Fruit fly (Drosophila melanogaster): ENCODE results near the gene alpha-Man-IIa.

The alpha-Man-IIa gene

DNA sequence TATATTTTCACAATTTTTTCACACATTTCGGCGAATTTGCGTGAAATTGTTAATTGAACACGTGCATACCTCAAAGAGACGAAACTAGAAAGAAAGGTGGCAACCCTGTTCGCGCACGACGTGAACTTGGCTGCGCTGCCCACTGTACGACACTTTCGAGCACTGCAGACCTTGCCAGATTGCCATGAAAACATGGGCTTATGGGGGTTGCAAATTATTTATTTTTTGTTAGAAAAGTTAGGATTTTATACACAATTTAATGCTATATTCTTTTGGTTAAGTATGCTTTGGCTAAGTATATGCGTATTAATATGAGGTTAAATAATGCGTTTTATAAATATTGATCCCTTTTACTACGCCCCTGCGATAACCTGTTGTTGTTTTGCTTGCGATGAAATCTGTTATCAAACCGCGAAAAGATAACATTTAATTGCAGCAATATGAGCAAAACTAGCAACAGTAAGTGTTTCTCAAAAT lies 11.2 kb upstream of the alpha-Man-IIa start, which contains the start of the genes RpL34b and CG8132 (continued):
- no peak for TF ChIP-seq cg (GFP tag; optimal IDR thresholded peaks at IDR 0.05)
- TF ChIP-seq Kr (GFP tag; optimal IDR thresholded peaks at IDR 0.05): peak; percentile 16
- TF ChIP-seq CG11723 (GFP tag; optimal IDR thresholded peaks at IDR 0.05): peak; percentile 91
- TF ChIP-seq lab (GFP tag; optimal IDR thresholded peaks at IDR 0.05): peak; percentile 98
- TF ChIP-seq chm (GFP tag; IDR thresholded peaks at IDR 0.05): peak; percentile 94
- peak; percentile 45 for TF ChIP-seq gfzf (GFP tag; optimal IDR thresholded peaks at IDR 0.05)
- peak; percentile 91 for TF ChIP-seq pb (GFP tag; optimal IDR thresholded peaks at IDR 0.05)
- peak; percentile 75 for TF ChIP-seq bigmax (GFP tag; optimal IDR thresholded peaks at IDR 0.05)
- TF ChIP-seq CG10543 (GFP tag; optimal IDR thresholded peaks at IDR 0.05): peak; percentile 99
- TF ChIP-seq Abd-B (GFP tag; optimal IDR thresholded peaks at IDR 0.05): peak; percentile 94
- TF ChIP-seq CG3407 (GFP tag; optimal IDR thresholded peaks at IDR 0.05): peak; percentile 90
- peak; percentile 86 for TF ChIP-seq cas (GFP tag; IDR thresholded peaks at IDR 0.05)
- peak; percentile 42; the same call in 1 of the 3 replicates for TF ChIP-seq CG16813 (GFP tag; IDR thresholded peaks at IDR 0.05; ENCODE audit: partially characterized antibody)
- peak; percentile 79 for TF ChIP-seq wek (GFP tag; optimal IDR thresholded peaks at IDR 0.05)
- peak; percentile 98 for TF ChIP-seq CG9817 (tag; optimal IDR thresholded peaks at IDR 0.05)
- TF ChIP-seq HLH3B (GFP tag; IDR thresholded peaks at IDR 0.05): peak; percentile 93
- TF ChIP-seq Dad (GFP tag; optimal IDR thresholded peaks at IDR 0.05): peak; percentile 95
- peak; percentile 97 for TF ChIP-seq Xbp1 (GFP tag; optimal IDR thresholded peaks at IDR 0.05)
- TF ChIP-seq Fer2 (tag; optimal IDR thresholded peaks at IDR 0.05): peak; percentile 96
- peak in 1 of 3 experiments; percentile 92 for TF ChIP-seq lola (GFP tag; optimal IDR thresholded peaks at IDR 0.05)
- TF ChIP-seq CG6791 (GFP tag; IDR thresholded peaks at IDR 0.05; ENCODE audit: partially characterized antibody): no peak; the same call in 2 of the 3 replicates
- peak; percentile 94 for TF ChIP-seq C15 (GFP tag; IDR thresholded peaks at IDR 0.05)
- peak; percentile 93 for TF ChIP-seq gt (GFP tag; IDR thresholded peaks at IDR 0.05)
- TF ChIP-seq CG31365 (tag; optimal IDR thresholded peaks at IDR 0.05): peak; percentile 73
- TF ChIP-seq CG12236 (GFP tag; optimal IDR thresholded peaks at IDR 0.05): peak; percentile 86
- TF ChIP-seq tgo (GFP tag; IDR thresholded peaks at IDR 0.05): peak; percentile 96
- peak; percentile 64; the same call in 1 of the 3 replicates for TF ChIP-seq z (GFP tag; IDR thresholded peaks at IDR 0.05)
- TF ChIP-seq Hsf (GFP tag; optimal IDR thresholded peaks at IDR 0.05): peak; percentile 97
- TF ChIP-seq al (GFP tag; IDR thresholded peaks at IDR 0.05): peak; percentile 93
- TF ChIP-seq CG3163 (GFP tag; optimal IDR thresholded peaks at IDR 0.05): peak; percentile 86
- TF ChIP-seq CG11695 (GFP tag; IDR thresholded peaks at IDR 0.05): peak; percentile 94
- TF ChIP-seq Opbp (GFP tag; IDR thresholded peaks at IDR 0.05; ENCODE audit: partially characterized antibody): peak; percentile 100
- TF ChIP-seq CG14710 (tag; optimal IDR thresholded peaks at IDR 0.05): peak; percentile 95
- TF ChIP-seq CG17912 (GFP tag; optimal IDR thresholded peaks at IDR 0.05): peak; percentile 98
- no peak for TF ChIP-seq CG2129 (GFP tag; IDR thresholded peaks at IDR 0.05; ENCODE audit: partially characterized antibody)
- peak; percentile 97 for TF ChIP-seq chn (GFP tag; optimal IDR thresholded peaks at IDR 0.05)
- peak; percentile 95 for TF ChIP-seq Dip3 (GFP tag; optimal IDR thresholded peaks at IDR 0.05)
- peak; percentile 89 for TF ChIP-seq Doc2 (GFP tag; IDR thresholded peaks at IDR 0.05)
- TF ChIP-seq ash1 (GFP tag; optimal IDR thresholded peaks at IDR 0.05): peak; percentile 97
- TF ChIP-seq GATAe (GFP tag; conservative IDR thresholded peaks at IDR 0.05): peak; percentile 95
- TF ChIP-seq jigr1 (GFP tag; IDR thresholded peaks at IDR 0.05): peak; percentile 86
- peak; percentile 78 for TF ChIP-seq eyg (GFP tag; optimal IDR thresholded peaks at IDR 0.05)
- TF ChIP-seq CG14860 (GFP tag; IDR thresholded peaks at IDR 0.05; ENCODE audit: partially characterized antibody): no peak; the same call in 2 of the 3 replicates
- peak; percentile 76 for TF ChIP-seq dan (GFP tag; IDR thresholded peaks at IDR 0.05)
- peak; percentile 83 for TF ChIP-seq Asciz (GFP tag; optimal IDR thresholded peaks at IDR 0.05)
- peak in 1 of 2 experiments; percentile 76 for TF ChIP-seq crp (GFP tag; optimal IDR thresholded peaks at IDR 0.05)
- TF ChIP-seq CG4617 (GFP tag; optimal IDR thresholded peaks at IDR 0.05; ENCODE audit: borderline replicate concordance): peak; percentile 99
- TF ChIP-seq HHEX (GFP tag; optimal IDR thresholded peaks at IDR 0.05): peak; percentile 96
- TF ChIP-seq CG9876 (GFP tag; optimal IDR thresholded peaks at IDR 0.05): peak; percentile 97
